In the genomic region with DNA sequence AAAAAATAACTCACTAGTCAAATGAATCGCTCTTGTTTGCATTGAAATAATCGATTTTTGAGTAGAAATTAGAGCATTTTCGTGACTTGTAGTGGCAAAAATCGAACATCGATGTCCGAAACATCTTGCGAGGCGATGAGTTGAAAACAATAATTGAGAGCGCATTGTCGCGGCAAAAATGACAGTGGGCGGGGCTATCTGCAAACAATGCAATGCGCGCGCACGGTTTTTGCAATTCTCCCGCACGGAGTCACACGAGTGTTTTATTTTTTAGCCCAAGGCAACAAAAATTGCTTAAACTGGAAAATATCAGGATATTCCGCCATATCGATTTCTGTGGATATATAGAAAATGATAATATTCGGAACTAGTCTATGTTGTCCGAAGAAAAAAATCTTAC, we compare ENCODE assay signal across 1 worm cellular context.
TF ChIP-seq lines count a peak whose summit lies in the region.

A gene (minus strand): TSS at position 171 of the 400 bp plus-strand sequence.

TF ChIP-seq in whole organism, young adult, 124 proteins besides CTCF, POLR2A, EP300 and RAD21 (continued from another document):
- TF ChIP-seq akir-1 (GFP tag; optimal IDR thresholded peaks at IDR 0.05; lab: Kevin White, UChicago) (no peak), pha-4 (tag; optimal IDR thresholded peaks at IDR 0.05; lab: Kevin White, UChicago) (no peak), madf-10 (tag; optimal IDR thresholded peaks at IDR 0.05; lab: Kevin White, UChicago) (no peak), egrh-3 (GFP tag; IDR thresholded peaks at IDR 0.05; lab: Robert Waterston, UW) (no peak), F10E7.11 (tag; optimal IDR thresholded peaks at IDR 0.05; lab: Kevin White, UChicago) (no peak), gei-17 (GFP tag; optimal IDR thresholded peaks at IDR 0.05; lab: Kevin White, UChicago) (no peak), attf-6 (GFP tag; IDR thresholded peaks at IDR 0.05; lab: Robert Waterston, UW) (no peak), repo-1 (tag; optimal IDR thresholded peaks at IDR 0.05; lab: Kevin White, UChicago) (no peak), rec-8 (tag; optimal IDR thresholded peaks at IDR 0.05; lab: Kevin White, UChicago) (peak in 1 of 2 experiments; percentile 52), mes-4 (tag; optimal IDR thresholded peaks at IDR 0.05; lab: Kevin White, UChicago) (no peak)
